Fruit fly (Drosophila melanogaster): ENCODE measurements around the gene CG16753.

DNA sequence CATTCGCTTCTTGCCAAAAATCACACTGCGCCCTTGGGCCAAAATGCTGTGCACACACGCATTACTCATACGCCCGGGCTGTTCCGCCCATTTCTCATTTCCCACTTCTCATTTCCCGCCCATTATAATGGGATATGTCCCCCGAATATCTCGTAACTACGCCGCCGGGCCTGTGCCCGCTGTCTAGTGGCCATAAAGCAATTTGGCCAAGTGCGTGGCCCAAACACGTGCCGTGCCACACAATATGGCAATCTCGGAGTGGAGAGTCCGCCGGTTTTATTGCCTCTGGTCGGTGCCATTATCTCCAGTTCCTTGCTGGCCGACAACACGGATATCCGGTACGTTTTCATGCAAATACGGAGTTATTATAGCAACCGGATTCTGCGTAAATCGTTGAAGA, 22.1 kb downstream of the CG16753 start:
- TF ChIP-seq CG8478 (optimal IDR thresholded peaks at IDR 0.05) (no peak), CTCF (optimal IDR thresholded peaks at IDR 0.05) (no peak)

Data from S2 (cell line).